Worm (Caenorhabditis elegans): ENCODE data around the gene W10G6.6.
A peak's percentile ranks its signal among the peaks of the same experiment; 100 is the strongest.

Gene W10G6.6

DNA sequence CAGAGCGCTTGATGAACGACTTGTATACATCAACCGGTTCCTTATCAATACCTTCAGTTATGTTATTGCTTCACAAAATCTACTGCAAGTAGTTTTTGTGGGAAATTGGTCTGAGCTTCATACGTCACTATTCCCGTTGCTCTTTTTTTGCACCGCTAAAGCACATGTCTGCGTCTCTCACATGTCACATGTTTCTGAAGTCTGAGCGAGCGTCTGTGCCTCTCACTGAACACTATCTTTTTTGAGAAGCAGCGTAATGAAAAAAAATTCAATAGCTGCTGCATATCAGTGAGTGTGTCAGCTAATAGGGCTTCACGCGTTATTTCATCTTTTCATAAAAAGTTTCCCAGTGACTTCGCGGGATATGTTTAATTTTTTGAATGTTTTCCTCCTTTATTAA is 32.3 kb downstream of the W10G6.6 start:
- TF ChIP-seq hmg-1.2 (GFP tag; IDR thresholded peaks at IDR 0.05) (peak; percentile 66; the same call in 1 of the 2 replicates), nhr-80 (tag; optimal IDR thresholded peaks at IDR 0.05) (peak; percentile 26), ets-4 (GFP tag; optimal IDR thresholded peaks at IDR 0.05) (no peak)

DNA sequence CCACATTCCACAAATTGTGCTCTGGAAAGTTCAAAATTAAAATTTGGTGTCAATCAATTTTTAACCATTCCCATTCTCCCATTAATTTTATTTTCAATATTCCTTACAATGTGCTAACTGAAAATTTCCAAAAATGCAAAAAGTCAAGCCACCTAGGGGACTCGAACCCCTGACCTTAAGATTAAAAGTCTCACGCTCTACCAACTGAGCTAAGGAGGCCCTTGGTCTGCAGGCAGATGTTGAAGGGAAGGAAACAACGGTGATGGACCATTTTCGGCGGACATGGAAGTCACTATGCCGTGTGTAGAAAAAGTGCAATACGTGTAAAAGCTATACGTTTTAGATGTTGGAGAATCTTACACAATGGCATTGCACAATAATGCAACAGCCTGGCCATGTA is 32.8 kb downstream of the W10G6.6 start:
- TF ChIP-seq ets-4 (GFP tag; optimal IDR thresholded peaks at IDR 0.05) (no peak), hrde-1 (tag; optimal IDR thresholded peaks at IDR 0.05; ENCODE audit: borderline replicate concordance) (no peak), ztf-26 (tag; optimal IDR thresholded peaks at IDR 0.05) (no peak), him-1 (tag; optimal IDR thresholded peaks at IDR 0.05) (peak; percentile 43), bed-2 (GFP tag; IDR thresholded peaks at IDR 0.05) (no peak), F33H1.4 (GFP tag; IDR thresholded peaks at IDR 0.05) (no peak), snpc-4 (GFP tag; optimal IDR thresholded peaks at IDR 0.05) (no peak), snpc-4 (tag; optimal IDR thresholded peaks at IDR 0.05) (peak in 2 of 4 experiments; percentile 35 to 68), B0019.2 (GFP tag; conservative IDR thresholded peaks at IDR 0.05) (no peak), nfyb-1 (GFP tag; IDR thresholded peaks at IDR 0.05) (no peak), K12H6.12 (tag; optimal IDR thresholded peaks at IDR 0.05) (no peak), F55B11.4 (tag; optimal IDR thresholded peaks at IDR 0.05; ENCODE audit: borderline replicate concordance, insufficient read depth) (no peak), ceh-79 (tag; optimal IDR thresholded peaks at IDR 0.05) (no peak), ceh-91 (GFP tag; IDR thresholded peaks at IDR 0.05) (no peak), somi-1 (GFP tag; optimal IDR thresholded peaks at IDR 0.05) (no peak), snpc-1.1 (tag; optimal IDR thresholded peaks at IDR 0.05; ENCODE audit: insufficient read depth) (no peak), zim-3 (tag; optimal IDR thresholded peaks at IDR 0.05) (no peak), F49E8.2 (tag; optimal IDR thresholded peaks at IDR 0.05; ENCODE audit: insufficient read depth) (no peak), B0035.1 (tag; optimal IDR thresholded peaks at IDR 0.05) (no peak), ceh-58 (GFP tag; IDR thresholded peaks at IDR 0.05) (no peak), zfh-2 (GFP tag; conservative IDR thresholded peaks at IDR 0.05) (no peak), F10E7.11 (tag; optimal IDR thresholded peaks at IDR 0.05) (no peak), rpc-1 (optimal IDR thresholded peaks at IDR 0.05) (peak; percentile 53), rpc-1 (tag; optimal IDR thresholded peaks at IDR 0.05) (peak; percentile 91), madf-3 (GFP tag; IDR thresholded peaks at IDR 0.05) (no peak), ceh-40 (GFP tag; IDR thresholded peaks at IDR 0.05) (0 out of 2 replicates have a peak, but pooled peaks have one; percentile 60), pbrm-1 (GFP tag; IDR thresholded peaks at IDR 0.05) (peak; percentile 26; the same call in 1 of the 2 replicates), tbp1 (GFP tag; optimal IDR thresholded peaks at IDR 0.05) (peak; percentile 89), ztf-3 (GFP tag; optimal IDR thresholded peaks at IDR 0.05) (no peak), egl-44 (GFP tag; IDR thresholded peaks at IDR 0.05) (no peak), athp-1 (tag; optimal IDR thresholded peaks at IDR 0.05) (no peak), egrh-3 (GFP tag; IDR thresholded peaks at IDR 0.05) (no peak), K11D2.4 (GFP tag; IDR thresholded peaks at IDR 0.05) (no peak), attf-3 (GFP tag; conservative IDR thresholded peaks at IDR 0.05) (no peak), ztf-28 (GFP tag; IDR thresholded peaks at IDR 0.05) (no peak), hlh-12 (tag; optimal IDR thresholded peaks at IDR 0.05) (no peak), tlf-1 (GFP tag; optimal IDR thresholded peaks at IDR 0.05) (no peak), fkh-3 (tag; optimal IDR thresholded peaks at IDR 0.05) (no peak), lsl-1 (GFP tag; optimal IDR thresholded peaks at IDR 0.05) (no peak), lir-1 (GFP tag; conservative IDR thresholded peaks at IDR 0.05) (no peak), ceh-27 (GFP tag; optimal IDR thresholded peaks at IDR 0.05) (no peak), ZK185.1 (tag; optimal IDR thresholded peaks at IDR 0.05; ENCODE audit: poor library complexity, severe bottlenecking) (no peak), akir-1 (GFP tag; optimal IDR thresholded peaks at IDR 0.05) (no peak), aptf-2 (GFP tag; conservative IDR thresholded peaks at IDR 0.05) (no peak), lin-54 (GFP tag; optimal IDR thresholded peaks at IDR 0.05) (no peak)
